Worm (Caenorhabditis elegans): Measurements from ENCODE around the gene T23F11.6.

The T23F11.6 gene

DNA sequence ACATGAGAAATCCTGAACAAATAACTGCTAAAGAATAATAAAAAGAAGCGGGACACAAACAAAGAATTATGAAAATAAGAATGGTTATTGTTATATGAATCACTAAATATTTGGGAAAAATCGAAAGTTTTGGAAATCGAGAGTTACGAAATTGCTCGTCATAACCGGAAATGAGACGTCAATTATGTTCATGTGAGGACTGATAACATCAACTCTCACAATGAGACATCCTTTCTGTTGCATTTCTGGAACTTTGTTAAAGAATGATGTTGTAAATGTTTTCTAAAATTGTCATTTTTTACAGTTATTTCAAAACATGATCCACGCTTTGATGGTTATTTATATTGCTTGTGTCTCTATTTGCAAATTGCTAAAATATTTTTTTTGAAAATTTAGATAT, at the start of gene T23F11.6:
Gene T23F11.6 (minus strand): TSS at position 45 of the 400 bp plus-strand sequence.
- TF ChIP-seq ets-7 (tag; optimal IDR thresholded peaks at IDR 0.05) (no peak), tra-4 (tag; optimal IDR thresholded peaks at IDR 0.05) (no peak), B0310.2 (tag; optimal IDR thresholded peaks at IDR 0.05) (no peak), hmg-4 (GFP tag; optimal IDR thresholded peaks at IDR 0.05) (no peak), flt-1 (GFP tag; IDR thresholded peaks at IDR 0.05) (no peak), ama-1 (optimal IDR thresholded peaks at IDR 0.05) (no peak)

DNA sequence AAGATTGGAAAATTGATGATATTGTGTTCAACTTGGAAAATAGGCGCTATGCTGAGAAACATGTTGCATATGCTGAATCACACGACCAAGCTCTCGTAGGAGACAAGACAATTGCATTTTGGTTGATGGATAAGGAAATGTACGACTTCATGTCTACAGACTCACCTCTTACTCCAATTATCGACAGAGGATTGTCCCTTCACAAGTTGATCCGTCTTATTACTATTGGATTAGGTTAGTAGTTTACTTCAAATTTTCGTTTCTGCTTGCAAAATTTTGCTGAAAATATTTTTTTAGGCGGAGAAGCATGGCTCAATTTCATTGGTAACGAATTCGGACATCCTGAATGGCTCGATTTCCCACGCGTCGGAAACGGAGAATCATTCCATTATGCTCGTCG, 49.2 kb upstream of the T23F11.6 start:
- TF ChIP-seq aly-1 (tag; optimal IDR thresholded peaks at IDR 0.05) (no peak), F13C5.2 (tag; optimal IDR thresholded peaks at IDR 0.05) (no peak), hmg-4 (GFP tag; optimal IDR thresholded peaks at IDR 0.05) (no peak), ama-1 (optimal IDR thresholded peaks at IDR 0.05) (no peak), flt-1 (GFP tag; IDR thresholded peaks at IDR 0.05) (no peak), hmbx-1 (tag; optimal IDR thresholded peaks at IDR 0.05) (no peak), sea-1 (GFP tag; conservative IDR thresholded peaks at IDR 0.05) (no peak)

DNA sequence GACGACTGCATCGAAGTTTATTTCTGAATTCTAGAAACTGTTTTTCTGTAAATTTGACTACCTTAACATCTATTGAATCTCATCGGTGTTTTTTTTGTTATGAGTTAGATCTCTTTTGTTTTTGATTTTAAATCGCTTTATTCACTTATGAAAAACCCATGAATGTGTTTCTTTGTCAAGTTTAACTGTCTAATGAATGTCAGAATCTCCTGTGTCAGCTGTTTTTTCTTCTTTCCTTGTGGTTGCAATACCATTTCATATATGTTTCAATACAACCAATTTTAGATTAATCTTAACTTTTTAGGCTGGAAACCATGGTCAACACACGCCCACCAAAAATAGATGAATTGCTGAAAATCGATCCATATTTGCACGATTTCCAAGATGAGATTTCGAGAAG, 47.3 kb upstream of the T23F11.6 start, which contains the start of gene T04A8.7:
Gene T04A8.7 (plus strand): TSS at position 301 of the 400 bp plus-strand sequence.
- TF ChIP-seq pes-1 (GFP tag; IDR thresholded peaks at IDR 0.05) = no peak
- no peak for TF ChIP-seq ama-1 (optimal IDR thresholded peaks at IDR 0.05)
- no peak for TF ChIP-seq hnd-1 (tag; optimal IDR thresholded peaks at IDR 0.05)
- no peak for TF ChIP-seq hmg-4 (GFP tag; optimal IDR thresholded peaks at IDR 0.05)
- TF ChIP-seq hmbx-1 (tag; optimal IDR thresholded peaks at IDR 0.05) = no peak
- no peak for TF ChIP-seq ceh-36 (tag; optimal IDR thresholded peaks at IDR 0.05)
- no peak for TF ChIP-seq ceh-13 (GFP tag; optimal IDR thresholded peaks at IDR 0.05)
- TF ChIP-seq scrt-1 (GFP tag; IDR thresholded peaks at IDR 0.05) = no peak
- TF ChIP-seq flt-1 (GFP tag; IDR thresholded peaks at IDR 0.05) = no peak

DNA sequence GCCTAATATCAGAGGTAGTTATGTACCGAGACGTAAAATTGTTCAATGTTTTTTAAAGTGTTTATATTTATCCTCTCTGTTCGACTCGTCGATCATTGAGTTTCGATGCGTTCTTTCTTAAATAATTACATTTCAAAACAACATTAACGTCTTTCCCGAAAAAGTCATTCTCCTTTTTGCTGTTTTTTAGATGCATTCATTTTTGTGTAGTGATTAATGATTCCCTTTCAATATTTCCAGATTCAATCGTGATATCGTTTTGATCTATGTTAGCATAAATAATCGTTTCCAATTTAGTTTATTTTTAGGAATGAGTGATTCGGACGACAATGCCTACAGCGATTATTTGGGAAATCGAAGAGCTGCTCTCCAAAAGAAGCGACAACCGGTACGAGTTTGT, 46.0 kb upstream of the T23F11.6 start, which contains the start of gene T04A8.8:
Gene T04A8.8 (plus strand): TSS at position 301 of the 400 bp plus-strand sequence.
- TF ChIP-seq B0310.2 (tag; optimal IDR thresholded peaks at IDR 0.05) (no peak), scrt-1 (GFP tag; IDR thresholded peaks at IDR 0.05) (no peak), hnd-1 (tag; optimal IDR thresholded peaks at IDR 0.05) (no peak), aly-1 (tag; optimal IDR thresholded peaks at IDR 0.05) (no peak), pes-1 (GFP tag; IDR thresholded peaks at IDR 0.05) (no peak), tra-4 (tag; optimal IDR thresholded peaks at IDR 0.05) (no peak), ceh-13 (GFP tag; optimal IDR thresholded peaks at IDR 0.05) (no peak), ets-7 (tag; optimal IDR thresholded peaks at IDR 0.05) (no peak)

DNA sequence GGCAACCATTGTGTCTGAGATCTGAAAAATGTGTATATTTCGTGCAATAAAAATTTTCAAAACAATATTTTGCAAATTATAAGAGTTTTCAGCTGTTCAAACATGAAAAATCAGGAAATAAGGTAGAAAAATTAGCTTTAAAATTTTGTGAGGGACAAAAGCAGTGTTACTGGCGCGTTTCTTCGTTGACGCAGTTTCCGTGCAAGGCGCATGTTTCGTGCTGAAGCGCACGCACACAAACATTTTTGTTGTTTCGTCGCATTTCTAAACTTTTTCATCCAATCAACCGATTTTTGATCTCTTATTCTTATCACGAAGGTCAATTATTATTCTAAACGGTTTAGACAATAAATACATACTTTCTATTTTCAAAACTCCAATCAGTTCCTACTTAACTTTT, 45.6 kb upstream of the T23F11.6 start, which contains the start of gene nifk-1:
Gene nifk-1 (minus strand): TSS at position 27 of the 400 bp plus-strand sequence.
- TF ChIP-seq tra-4 (tag; optimal IDR thresholded peaks at IDR 0.05) (no peak), hnd-1 (tag; optimal IDR thresholded peaks at IDR 0.05) (no peak), tbx-37 (GFP tag; conservative IDR thresholded peaks at IDR 0.05) (peak; percentile 38; the same call in 1 of the 2 replicates), F13C5.2 (tag; optimal IDR thresholded peaks at IDR 0.05) (peak; percentile 60), flt-1 (GFP tag; IDR thresholded peaks at IDR 0.05) (no peak), sea-1 (GFP tag; conservative IDR thresholded peaks at IDR 0.05) (0 out of 2 replicates have a peak, but pooled peaks have one; percentile 5), scrt-1 (GFP tag; IDR thresholded peaks at IDR 0.05) (peak; percentile 34; the same call in 1 of the 2 replicates), pes-1 (GFP tag; IDR thresholded peaks at IDR 0.05) (no peak)

DNA sequence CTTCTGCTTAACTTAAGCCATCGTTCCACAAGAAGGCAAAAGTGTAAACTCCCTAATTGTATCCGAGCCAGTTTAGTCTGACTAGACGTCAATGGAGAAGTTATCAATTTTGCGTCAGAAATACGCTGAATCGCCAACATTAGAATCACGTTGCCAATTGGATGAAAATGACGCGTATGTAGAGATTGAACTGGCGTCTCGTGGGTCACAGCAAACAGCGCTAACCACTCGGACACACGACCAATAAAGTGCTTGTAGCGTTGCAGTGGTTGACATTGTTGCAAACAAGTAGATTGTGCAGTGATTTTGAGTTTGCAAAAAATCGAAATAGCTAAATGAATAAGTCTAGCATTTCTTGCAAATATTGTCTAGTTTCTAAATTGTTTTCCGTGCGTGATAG, 41.9 kb upstream of the T23F11.6 start:
- peak; percentile 44 for TF ChIP-seq hmbx-1 (tag; optimal IDR thresholded peaks at IDR 0.05)
- TF ChIP-seq tbx-37 (GFP tag; conservative IDR thresholded peaks at IDR 0.05) = peak; percentile 76
- peak; percentile 69 for TF ChIP-seq B0310.2 (tag; optimal IDR thresholded peaks at IDR 0.05)
- TF ChIP-seq ama-1 (optimal IDR thresholded peaks at IDR 0.05) = no peak
- peak; percentile 64 for TF ChIP-seq hnd-1 (tag; optimal IDR thresholded peaks at IDR 0.05)
- TF ChIP-seq F13C5.2 (tag; optimal IDR thresholded peaks at IDR 0.05) = peak; percentile 41
- TF ChIP-seq tbx-11 (GFP tag; IDR thresholded peaks at IDR 0.05) = peak; percentile 83
- TF ChIP-seq ceh-13 (GFP tag; optimal IDR thresholded peaks at IDR 0.05) = peak; percentile 80
- TF ChIP-seq scrt-1 (GFP tag; IDR thresholded peaks at IDR 0.05) = peak; percentile 88
- TF ChIP-seq sea-1 (GFP tag; conservative IDR thresholded peaks at IDR 0.05) = no peak; the same call in 1 of the 2 replicates
- TF ChIP-seq flt-1 (GFP tag; IDR thresholded peaks at IDR 0.05) = peak; percentile 76
- TF ChIP-seq aly-1 (tag; optimal IDR thresholded peaks at IDR 0.05) = peak; percentile 13
- peak; percentile 32 for TF ChIP-seq ets-7 (tag; optimal IDR thresholded peaks at IDR 0.05)
- TF ChIP-seq ceh-36 (tag; optimal IDR thresholded peaks at IDR 0.05) = peak; percentile 84
- no peak for TF ChIP-seq pes-1 (GFP tag; IDR thresholded peaks at IDR 0.05)
- TF ChIP-seq hmg-4 (GFP tag; optimal IDR thresholded peaks at IDR 0.05) = peak; percentile 91
- peak; percentile 76 for TF ChIP-seq tra-4 (tag; optimal IDR thresholded peaks at IDR 0.05)

DNA sequence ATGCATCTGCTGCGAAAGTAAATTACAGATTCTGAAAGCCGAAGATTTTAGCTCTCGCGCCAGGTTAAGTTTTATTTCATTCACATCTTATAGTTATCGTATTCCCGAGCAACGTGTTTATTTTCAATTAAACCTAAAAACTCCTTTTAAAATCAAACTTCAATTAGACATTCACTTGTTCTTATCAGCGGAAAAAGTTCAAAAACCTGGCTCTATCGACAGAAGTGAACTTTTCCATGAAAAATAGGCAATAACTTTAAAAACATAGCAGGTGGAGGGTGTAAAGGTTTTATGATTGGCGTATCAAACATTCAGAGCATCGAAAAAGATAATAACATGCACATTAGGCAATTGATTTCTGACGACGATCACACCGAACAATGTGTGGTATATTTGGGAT, 41.2 kb upstream of the T23F11.6 start, which contains the start of gene ppat-1:
Gene ppat-1 (plus strand): TSS at position 316 of the 400 bp plus-strand sequence.
- TF ChIP-seq tbx-11 (GFP tag; IDR thresholded peaks at IDR 0.05) (no peak), ceh-13 (GFP tag; optimal IDR thresholded peaks at IDR 0.05) (no peak), hnd-1 (tag; optimal IDR thresholded peaks at IDR 0.05) (no peak), aly-1 (tag; optimal IDR thresholded peaks at IDR 0.05) (no peak)

DNA sequence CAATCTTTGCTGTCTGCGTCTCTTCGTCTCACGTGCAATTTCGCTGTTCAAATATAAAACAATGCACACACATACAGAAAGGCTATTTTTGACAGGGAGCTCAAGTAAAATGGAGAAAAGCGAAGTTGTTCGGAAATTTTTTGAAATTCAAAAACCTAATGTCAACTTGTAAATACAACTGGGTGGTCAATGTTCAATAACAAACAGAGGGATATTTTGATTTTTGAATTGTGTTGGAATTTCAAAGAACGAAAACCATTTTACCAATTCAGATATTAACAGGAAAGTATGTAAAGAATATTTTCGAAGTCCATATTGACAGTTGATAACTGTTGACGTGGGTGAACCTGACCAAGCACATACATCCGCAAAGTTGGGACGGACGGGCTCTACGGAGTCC, 40.6 kb upstream of the T23F11.6 start, which contains the start of gene tag-243:
Gene tag-243 (minus strand): TSS at position 101 of the 400 bp plus-strand sequence.
- TF ChIP-seq hnd-1 (tag; optimal IDR thresholded peaks at IDR 0.05) (no peak), tbx-37 (GFP tag; conservative IDR thresholded peaks at IDR 0.05) (no peak), tra-4 (tag; optimal IDR thresholded peaks at IDR 0.05) (no peak), hmbx-1 (tag; optimal IDR thresholded peaks at IDR 0.05) (no peak), pes-1 (GFP tag; IDR thresholded peaks at IDR 0.05) (no peak), F13C5.2 (tag; optimal IDR thresholded peaks at IDR 0.05) (no peak), hmg-4 (GFP tag; optimal IDR thresholded peaks at IDR 0.05) (no peak), ceh-36 (tag; optimal IDR thresholded peaks at IDR 0.05) (no peak), flt-1 (GFP tag; IDR thresholded peaks at IDR 0.05) (no peak), ama-1 (optimal IDR thresholded peaks at IDR 0.05) (no peak), scrt-1 (GFP tag; IDR thresholded peaks at IDR 0.05) (no peak), B0310.2 (tag; optimal IDR thresholded peaks at IDR 0.05) (no peak), tbx-11 (GFP tag; IDR thresholded peaks at IDR 0.05) (no peak), sea-1 (GFP tag; conservative IDR thresholded peaks at IDR 0.05) (no peak), ceh-13 (GFP tag; optimal IDR thresholded peaks at IDR 0.05) (no peak), ets-7 (tag; optimal IDR thresholded peaks at IDR 0.05) (no peak), aly-1 (tag; optimal IDR thresholded peaks at IDR 0.05) (no peak)

Measured in whole organism, early embryonic.